Fruit fly (Drosophila melanogaster) whole organism, prepupa: ENCODE results near the gene CG2839.

ENCODE experiments used
- CG10631 ChIP-seq: fragments of 200-800 bp; sonication (Bioruptor generic); optimal IDR thresholded peaks from 2 replicates; lab custom pipeline; 2016; ENCODE audit warnings: missing biosample characterization, missing genetic modification characterization
- CG10669 ChIP-seq: fragments of 200-800 bp; sonication (Bioruptor generic); optimal IDR thresholded peaks from 3 replicates; lab custom pipeline; 2018; ENCODE audit warnings: missing biosample characterization, mild to moderate bottlenecking, missing genetic modification characterization, moderate library complexity
- CG11294 ChIP-seq: fragments of 200-800 bp; sonication (Bioruptor generic); IDR thresholded peaks from 2 replicates; pipeline ENCODE4 v1.3.6; 2022; ENCODE audit warnings: missing biosample characterization, missing genetic modification characterization
- CG11762 ChIP-seq: fragments of 200-800 bp; sonication (Bioruptor generic); optimal IDR thresholded peaks from 3 replicates; lab custom pipeline; 2016; ENCODE audit warnings: missing biosample characterization, missing genetic modification characterization; ENCODE audit not compliant: insufficient read depth
- CG15336 ChIP-seq: fragments of 200-800 bp; sonication (Bioruptor generic); IDR thresholded peaks from 2 replicates; pipeline ENCODE4 v1.3.6; 2022; ENCODE audit warnings: missing biosample characterization, missing genetic modification characterization
- CG1621 ChIP-seq: fragments of 200-800 bp; sonication (Bioruptor generic); optimal IDR thresholded peaks from 3 replicates; lab custom pipeline; 2018; ENCODE audit warnings: missing biosample characterization, mild to moderate bottlenecking, missing genetic modification characterization
- CG16779 ChIP-seq: fragments of 200-800 bp; sonication (Bioruptor generic); optimal IDR thresholded peaks from 3 replicates; lab custom pipeline; 2017; ENCODE audit warnings: missing biosample characterization, mild to moderate bottlenecking, missing genetic modification characterization
- CG3032 ChIP-seq: fragments of 200-800 bp; optimal IDR thresholded peaks from 2 replicates; lab custom pipeline; 2019; ENCODE audit warnings: missing biosample characterization, mild to moderate bottlenecking, missing genetic modification characterization, moderate library complexity
- CG31627 ChIP-seq: fragments of 200-800 bp; sonication (Bioruptor generic); optimal IDR thresholded peaks from 3 replicates; lab custom pipeline; 2016; ENCODE audit warnings: missing biosample characterization, missing genetic modification characterization
- CG32006 ChIP-seq: fragments of 200-800 bp; sonication (Bioruptor generic); optimal IDR thresholded peaks from 3 replicates; lab custom pipeline; 2017; ENCODE audit warnings: missing biosample characterization, mild to moderate bottlenecking, missing genetic modification characterization
- CG34406 ChIP-seq: fragments of 200-800 bp; sonication (Bioruptor generic); optimal IDR thresholded peaks from 3 replicates; lab custom pipeline; 2016; ENCODE audit warnings: missing biosample characterization, missing genetic modification characterization
- CG3919 ChIP-seq: fragments of 200-800 bp; sonication (Bioruptor generic); optimal IDR thresholded peaks from 3 replicates; lab custom pipeline; 2016; ENCODE audit warnings: missing biosample characterization, missing genetic modification characterization
- CG4318 ChIP-seq: fragments of 200-800 bp; sonication (Bioruptor generic); optimal IDR thresholded peaks from 3 replicates; lab custom pipeline; 2017; ENCODE audit warnings: missing biosample characterization, mild to moderate bottlenecking, missing genetic modification characterization
- CG6163 ChIP-seq: fragments of 200-800 bp; sonication (Bioruptor generic); IDR thresholded peaks from 3 replicates; pipeline ENCODE4 v1.3.6; 2022; ENCODE audit warnings: missing biosample characterization, missing genetic modification characterization
- CG6792 ChIP-seq: fragments of 200-800 bp; sonication (Bioruptor generic); optimal IDR thresholded peaks from 3 replicates; lab custom pipeline; 2016; ENCODE audit warnings: missing biosample characterization, missing genetic modification characterization
- CG6808 ChIP-seq: fragments of 200-800 bp; sonication (Bioruptor generic); optimal IDR thresholded peaks from 3 replicates; lab custom pipeline; 2017; ENCODE audit warnings: missing biosample characterization, missing genetic modification characterization, mild to moderate bottlenecking, moderate library complexity, missing genetic modification reagents
- CG6854 ChIP-seq: fragments of 200-800 bp; sonication (Bioruptor generic); optimal IDR thresholded peaks from 2 replicates; lab custom pipeline; 2017; ENCODE audit warnings: missing biosample characterization, mild to moderate bottlenecking, missing genetic modification characterization
- CG7368 ChIP-seq: fragments of 200-800 bp; sonication (Bioruptor generic); optimal IDR thresholded peaks from 3 replicates; lab custom pipeline; 2016; ENCODE audit warnings: missing biosample characterization, missing genetic modification characterization
- CG8119 ChIP-seq: fragments of 200-800 bp; sonication (Bioruptor generic); IDR thresholded peaks from 3 replicates; pipeline ENCODE4 v1.3.6; 2022; ENCODE audit warnings: missing biosample characterization, missing genetic modification characterization
- CG8319 ChIP-seq: fragments of 200-800 bp; sonication (Bioruptor generic); optimal IDR thresholded peaks from 3 replicates; lab custom pipeline; 2016; ENCODE audit warnings: missing biosample characterization, missing genetic modification characterization
- CG8632 ChIP-seq: fragments of 200-800 bp; sonication (Bioruptor generic); optimal IDR thresholded peaks from 3 replicates; lab custom pipeline; 2016; ENCODE audit warnings: missing biosample characterization, missing genetic modification characterization
- CG9139 ChIP-seq: fragments of 200-800 bp; sonication (Bioruptor generic); optimal IDR thresholded peaks from 3 replicates; lab custom pipeline; 2017; ENCODE audit warnings: missing biosample characterization, mild to moderate bottlenecking, missing genetic modification characterization
- Eip75B ChIP-seq: fragments of 200-800 bp; sonication (Bioruptor generic); optimal IDR thresholded peaks from 3 replicates; lab custom pipeline; 2016; ENCODE audit warnings: missing biosample characterization, missing genetic modification characterization
- Eip78C ChIP-seq: fragments of 200-800 bp; sonication (Bioruptor generic); peaks from one replicate; lab custom pipeline; 2016; ENCODE audit warnings: missing biosample characterization, missing genetic modification characterization
- Eip93F ChIP-seq: fragments of 200-800 bp; sonication (Bioruptor generic); optimal IDR thresholded peaks from 2 replicates; lab custom pipeline; 2016; ENCODE audit warnings: missing biosample characterization, mild to moderate bottlenecking, missing genetic modification characterization
- Ets21C ChIP-seq: fragments of 200-800 bp; sonication (Bioruptor generic); optimal IDR thresholded peaks from 3 replicates; lab custom pipeline; 2016; ENCODE audit warnings: missing biosample characterization, missing genetic modification characterization
- Ets96B ChIP-seq: fragments of 200-800 bp; optimal IDR thresholded peaks from 2 replicates; lab custom pipeline; 2019; ENCODE audit warnings: missing biosample characterization, mild to moderate bottlenecking, missing genetic modification characterization, moderate library complexity
- Gug ChIP-seq: fragments of 200-800 bp; sonication (Bioruptor generic); IDR thresholded peaks from 2 replicates; pipeline ENCODE4 v1.3.6; 2022; ENCODE audit warnings: missing biosample characterization, missing genetic modification characterization
- Hr38 ChIP-seq: sonication (Bioruptor generic); optimal IDR thresholded peaks from 2 replicates; lab custom pipeline; 2016; ENCODE audit warnings: missing biosample characterization, missing genetic modification characterization
- Hr39 ChIP-seq: fragments of 200-800 bp; sonication (Bioruptor generic); optimal IDR thresholded peaks from 2 replicates; lab custom pipeline; 2016; ENCODE audit warnings: missing biosample characterization, missing genetic modification characterization
- Hr4 ChIP-seq: fragments of 200-800 bp; sonication (Bioruptor generic); optimal IDR thresholded peaks from 3 replicates; lab custom pipeline; 2016; ENCODE audit warnings: missing biosample characterization, missing genetic modification characterization
- Lpt ChIP-seq: fragments of 200-800 bp; sonication (Bioruptor generic); optimal IDR thresholded peaks from 3 replicates; lab custom pipeline; 2016; ENCODE audit warnings: missing biosample characterization, missing genetic modification characterization
- Met ChIP-seq: fragments of 200-800 bp; sonication (Bioruptor generic); optimal IDR thresholded peaks from 3 replicates; lab custom pipeline; 2016; ENCODE audit warnings: missing biosample characterization, missing genetic modification characterization
- Smox ChIP-seq: fragments of 200-800 bp; sonication (Bioruptor generic); optimal IDR thresholded peaks from 3 replicates; lab custom pipeline; 2016; ENCODE audit warnings: missing biosample characterization, missing genetic modification characterization
- Sox102F ChIP-seq: fragments of 200-800 bp; sonication (Bioruptor generic); optimal IDR thresholded peaks from 2 replicates; lab custom pipeline; 2016; ENCODE audit warnings: missing biosample characterization, mild to moderate bottlenecking, missing genetic modification characterization
- Sox14 ChIP-seq: fragments of 200-800 bp; sonication (Bioruptor generic); optimal IDR thresholded peaks from 3 replicates; lab custom pipeline; 2016; ENCODE audit warnings: missing biosample characterization, missing genetic modification characterization
- Sox15 ChIP-seq: fragments of 200-800 bp; sonication (Bioruptor generic); optimal IDR thresholded peaks from 3 replicates; lab custom pipeline; 2016; ENCODE audit warnings: missing biosample characterization, missing genetic modification characterization
- acj6 ChIP-seq: fragments of 200-800 bp; sonication (Bioruptor generic); optimal IDR thresholded peaks from 3 replicates; lab custom pipeline; 2016; ENCODE audit warnings: missing biosample characterization, missing genetic modification characterization
- cyc ChIP-seq: fragments of 200-800 bp; sonication (Bioruptor generic); optimal IDR thresholded peaks from 3 replicates; lab custom pipeline; 2016; ENCODE audit warnings: missing biosample characterization, missing genetic modification characterization
- dac ChIP-seq: fragments of 200-800 bp; sonication (Bioruptor generic); optimal IDR thresholded peaks from 2 replicates; lab custom pipeline; 2017; ENCODE audit warnings: missing biosample characterization, mild to moderate bottlenecking, missing genetic modification characterization
- dsx ChIP-seq: fragments of 200-800 bp; optimal IDR thresholded peaks from 3 replicates; lab custom pipeline; 2019; ENCODE audit warnings: missing biosample characterization, mild to moderate bottlenecking, missing genetic modification characterization, moderate library complexity; ENCODE audit not compliant: poor library complexity, severe bottlenecking
- eg ChIP-seq: fragments of 200-800 bp; sonication (Bioruptor generic); IDR thresholded peaks from 3 replicates; pipeline ENCODE4 v1.3.6; 2022; ENCODE audit warnings: missing biosample characterization, missing genetic modification characterization
- esn ChIP-seq: fragments of 200-800 bp; sonication (Bioruptor generic); optimal IDR thresholded peaks from 2 replicates; lab custom pipeline; 2016; ENCODE audit warnings: missing biosample characterization, mild to moderate bottlenecking, missing genetic modification characterization, moderate library complexity
- fd59A ChIP-seq: fragments of 200-800 bp; sonication (Bioruptor generic); optimal IDR thresholded peaks from 2 replicates; lab custom pipeline; 2017; ENCODE audit warnings: missing biosample characterization, mild to moderate bottlenecking, missing genetic modification characterization, missing genetic modification reagents
- fd85E ChIP-seq: fragments of 200-800 bp; sonication (Bioruptor generic); optimal IDR thresholded peaks from 3 replicates; lab custom pipeline; 2016; ENCODE audit warnings: missing biosample characterization, missing genetic modification characterization
- fkh ChIP-seq: fragments of 200-800 bp; sonication (Bioruptor generic); optimal IDR thresholded peaks from 3 replicates; lab custom pipeline; 2017; ENCODE audit warnings: missing biosample characterization, mild to moderate bottlenecking, missing genetic modification characterization, moderate library complexity
- lz ChIP-seq: fragments of 200-800 bp; sonication (Bioruptor generic); optimal IDR thresholded peaks from 3 replicates; lab custom pipeline; 2016; ENCODE audit warnings: missing biosample characterization, missing genetic modification characterization
- pdm3 ChIP-seq: fragments of 200-800 bp; sonication (Bioruptor generic); optimal IDR thresholded peaks from 3 replicates; lab custom pipeline; 2016; ENCODE audit warnings: missing biosample characterization, missing genetic modification characterization
- salr ChIP-seq, 2 experiments: fragments of 200-800 bp; sonication (Bioruptor generic); optimal IDR thresholded peaks; 3 replicates each; lab custom pipeline; 2016 to 2018; ENCODE audit warnings: missing biosample characterization in 2 of 2, missing genetic modification characterization in 2 of 2, mild to moderate bottlenecking in 1 of 2
- spab ChIP-seq: fragments of 200-800 bp; sonication (Bioruptor generic); optimal IDR thresholded peaks from 2 replicates; lab custom pipeline; 2017; ENCODE audit warnings: missing biosample characterization, mild to moderate bottlenecking, missing genetic modification characterization, missing genetic modification reagents
- ss ChIP-seq, 2 experiments: fragments of 200-800 bp; sonication (Bioruptor generic); optimal IDR thresholded peaks; 2 replicates in 1 of 2; 3 replicates in 1 of 2; lab custom pipeline; 2017 to 2018; ENCODE audit warnings: mild to moderate bottlenecking in 2 of 2, missing biosample characterization in 2 of 2, missing genetic modification characterization in 2 of 2, moderate library complexity in 1 of 2
- svp ChIP-seq: fragments of 200-800 bp; sonication (Bioruptor generic); peaks from one replicate; lab custom pipeline; 2016; ENCODE audit warnings: missing biosample characterization, missing genetic modification characterization
- topi ChIP-seq: fragments of 200-800 bp; sonication (Bioruptor generic); optimal IDR thresholded peaks from 3 replicates; lab custom pipeline; 2016; ENCODE audit warnings: missing biosample characterization, missing genetic modification characterization

CG2839 gene

dm6 chr2L:602439-602879 is 23.0 kb upstream of the CG2839 start, which contains the start of gene CG13689:
Gene CG13689, plus strand, starts transcription at chr2L:602813.
- peak; percentile 45 for TF ChIP-seq cyc (GFP tag; lab: Kevin White, UChicago)
- TF ChIP-seq CG10669 (GFP tag; lab: Kevin White, UChicago): no peak
- peak; percentile 11 for TF ChIP-seq Eip75B (GFP tag; lab: Kevin White, UChicago)
- no peak for TF ChIP-seq dac (GFP tag; lab: Kevin White, UChicago)
- no peak for TF ChIP-seq eg (GFP tag; lab: Robert Waterston, UW)
- TF ChIP-seq CG8319 (GFP tag; lab: Kevin White, UChicago): no peak
- no peak for TF ChIP-seq CG9139 (GFP tag; lab: Kevin White, UChicago)
- TF ChIP-seq pdm3 (GFP tag; lab: Kevin White, UChicago): peak; percentile 56
- TF ChIP-seq CG34406 (GFP tag; lab: Kevin White, UChicago): no peak
- TF ChIP-seq esn (GFP tag; lab: Kevin White, UChicago): peak; percentile 60
- TF ChIP-seq fkh (GFP tag; lab: Kevin White, UChicago): peak; percentile 90
- peak; percentile 56 for TF ChIP-seq CG31627 (GFP tag; lab: Kevin White, UChicago)
- TF ChIP-seq CG15336 (GFP tag; lab: Robert Waterston, UW): no peak
- TF ChIP-seq Ets96B (tag; lab: Kevin White, UChicago): no peak
- TF ChIP-seq Sox102F: no peak
- peak; percentile 44 for TF ChIP-seq lz (GFP tag; lab: Kevin White, UChicago)
- no peak for TF ChIP-seq CG4318
- TF ChIP-seq Hr38: no peak
- peak; percentile 51 for TF ChIP-seq Hr39 (GFP tag; lab: Kevin White, UChicago)
- peak; percentile 61 for TF ChIP-seq svp (GFP tag; lab: Kevin White, UChicago)
- TF ChIP-seq fd59A (GFP tag; lab: Kevin White, UChicago): no peak
- no peak for TF ChIP-seq CG3032 (tag; lab: Kevin White, UChicago)
- no peak for TF ChIP-seq CG6808 (GFP tag; lab: Kevin White, UChicago)
- peak; percentile 28 for TF ChIP-seq topi (GFP tag; lab: Kevin White, UChicago)
- no peak for TF ChIP-seq CG8632 (GFP tag; lab: Kevin White, UChicago)
- no peak for TF ChIP-seq dsx (GFP tag; lab: Kevin White, UChicago)
- TF ChIP-seq CG7368 (GFP tag; lab: Kevin White, UChicago): no peak
- TF ChIP-seq Smox: peak; percentile 17
- no peak for TF ChIP-seq salr (GFP tag; optimal IDR thresholded peaks at IDR 0.05; lab: Kevin White, UChicago)
- TF ChIP-seq Met (GFP tag; lab: Kevin White, UChicago): peak; percentile 53
- peak; percentile 46 for TF ChIP-seq CG10631 (GFP tag; lab: Kevin White, UChicago)
- TF ChIP-seq CG6854: no peak
- TF ChIP-seq Eip78C: peak; percentile 82
- TF ChIP-seq CG32006 (GFP tag; lab: Kevin White, UChicago): no peak
- peak; percentile 31 for TF ChIP-seq acj6
- TF ChIP-seq Ets21C (GFP tag; lab: Kevin White, UChicago): no peak
- no peak for TF ChIP-seq spab
- peak; percentile 58 for TF ChIP-seq Hr4 (GFP tag; lab: Kevin White, UChicago)
- no peak for TF ChIP-seq Eip93F (GFP tag; lab: Kevin White, UChicago)
- TF ChIP-seq CG16779 (tag; lab: Kevin White, UChicago): no peak
- TF ChIP-seq CG8119 (GFP tag; lab: Robert Waterston, UW): no peak
- no peak for TF ChIP-seq CG6163 (GFP tag; lab: Robert Waterston, UW)
- no peak for TF ChIP-seq CG11762 (GFP tag; lab: Kevin White, UChicago)
- no peak for TF ChIP-seq fd85E (GFP tag; lab: Kevin White, UChicago)
- TF ChIP-seq CG6792 (GFP tag; lab: Kevin White, UChicago): peak; percentile 10
- TF ChIP-seq CG3919: peak; percentile 27
- TF ChIP-seq Gug (GFP tag; lab: Robert Waterston, UW): no peak
- no peak for TF ChIP-seq ss (GFP tag; optimal IDR thresholded peaks at IDR 0.05; lab: Kevin White, UChicago)
- no peak for TF ChIP-seq CG1621 (tag; lab: Kevin White, UChicago)
- no peak for TF ChIP-seq CG11294 (GFP tag; lab: Robert Waterston, UW)
- TF ChIP-seq Sox15 (GFP tag; lab: Kevin White, UChicago): no peak
- peak; percentile 46 for TF ChIP-seq Sox14 (GFP tag; lab: Kevin White, UChicago)
- TF ChIP-seq Lpt (GFP tag; lab: Kevin White, UChicago): no peak
